Fruit fly (Drosophila melanogaster) Kc167 (cell line): ENCODE measurements around the gene CG32071.

ENCODE experiments used
- Myc ChIP-seq: fragments of >200 bp; optimal IDR thresholded peaks from 2 replicates; lab custom pipeline; 2017; ENCODE audit warnings: missing external identifiers
- Sin3A ChIP-seq: fragments of >200 bp; optimal IDR thresholded peaks from 2 replicates; lab custom pipeline; 2018; ENCODE audit warnings: missing external identifiers
- h ChIP-seq: fragments of >200 bp; optimal IDR thresholded peaks from 3 replicates; lab custom pipeline; 2018; ENCODE audit warnings: missing external identifiers
- insv ChIP-seq: fragments of >200 bp; optimal IDR thresholded peaks from 3 replicates; lab custom pipeline; 2018; ENCODE audit warnings: missing external identifiers
- psq ChIP-seq: fragments of >200 bp; optimal IDR thresholded peaks from 2 replicates; lab custom pipeline; 2017; ENCODE audit warnings: missing external identifiers
- ttk ChIP-seq: sonication (Bioruptor generic); optimal IDR thresholded peaks from 2 replicates; lab custom pipeline; 2017; ENCODE audit warnings: missing external identifiers

The CG32071 gene

DNA sequence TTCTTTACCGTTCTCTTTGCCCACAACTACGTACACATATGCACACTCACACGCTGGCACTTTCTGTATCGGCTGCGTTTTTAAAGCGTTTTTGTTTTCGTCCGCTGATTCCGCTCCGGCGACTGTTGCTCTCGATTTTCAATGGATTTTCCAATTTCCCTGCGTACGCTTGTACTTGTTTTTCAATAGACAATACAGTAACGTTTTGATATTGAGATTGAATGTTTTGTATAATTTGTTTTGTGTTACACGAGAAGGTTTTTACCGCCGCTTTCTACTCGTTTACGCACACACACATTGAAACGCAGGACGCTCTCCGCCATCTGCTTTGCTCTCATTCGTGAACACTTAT lies 11.1 kb downstream of the CG32071 start:
- TF ChIP-seq Sin3A (no peak), h (lab: Kevin White, UChicago) (no peak), ttk (lab: Kevin White, UChicago) (no peak), psq (lab: Kevin White, UChicago) (no peak), insv (lab: Kevin White, UChicago) (no peak), Myc (no peak)

DNA sequence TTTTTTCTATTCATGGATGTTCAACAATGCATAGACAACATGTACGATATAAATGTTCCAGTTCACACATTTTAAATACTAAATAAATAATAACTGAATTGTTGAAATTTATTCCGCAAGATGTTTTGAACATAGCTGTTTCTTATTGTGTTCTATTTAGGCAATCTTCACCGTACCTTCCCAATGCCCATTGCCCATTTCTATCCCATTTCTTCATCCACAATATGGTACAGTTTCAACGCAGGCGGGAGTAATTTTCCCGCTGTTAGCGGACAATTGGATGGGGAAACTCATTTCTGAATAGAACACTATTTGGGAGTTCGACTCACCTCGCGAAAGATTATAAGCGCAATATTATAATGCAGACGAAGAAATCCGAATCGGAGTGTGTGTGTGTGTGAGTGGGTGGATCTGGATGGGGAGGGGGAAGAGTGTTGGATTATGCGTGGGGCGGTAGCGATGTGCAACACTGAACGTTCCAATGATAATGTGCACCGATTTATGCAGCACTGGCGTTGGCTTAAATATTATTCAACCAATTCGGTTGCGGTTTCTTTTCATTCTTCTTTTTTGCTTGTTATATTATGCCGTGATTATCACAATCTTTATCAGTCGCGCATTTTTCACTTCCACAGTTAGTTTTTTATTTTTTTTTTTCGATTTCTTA lies 11.6 kb downstream of the CG32071 start:
- TF ChIP-seq h (lab: Kevin White, UChicago) (no peak), insv (lab: Kevin White, UChicago) (no peak), Myc (no peak), ttk (lab: Kevin White, UChicago) (no peak), Sin3A (no peak), psq (lab: Kevin White, UChicago) (no peak)

DNA sequence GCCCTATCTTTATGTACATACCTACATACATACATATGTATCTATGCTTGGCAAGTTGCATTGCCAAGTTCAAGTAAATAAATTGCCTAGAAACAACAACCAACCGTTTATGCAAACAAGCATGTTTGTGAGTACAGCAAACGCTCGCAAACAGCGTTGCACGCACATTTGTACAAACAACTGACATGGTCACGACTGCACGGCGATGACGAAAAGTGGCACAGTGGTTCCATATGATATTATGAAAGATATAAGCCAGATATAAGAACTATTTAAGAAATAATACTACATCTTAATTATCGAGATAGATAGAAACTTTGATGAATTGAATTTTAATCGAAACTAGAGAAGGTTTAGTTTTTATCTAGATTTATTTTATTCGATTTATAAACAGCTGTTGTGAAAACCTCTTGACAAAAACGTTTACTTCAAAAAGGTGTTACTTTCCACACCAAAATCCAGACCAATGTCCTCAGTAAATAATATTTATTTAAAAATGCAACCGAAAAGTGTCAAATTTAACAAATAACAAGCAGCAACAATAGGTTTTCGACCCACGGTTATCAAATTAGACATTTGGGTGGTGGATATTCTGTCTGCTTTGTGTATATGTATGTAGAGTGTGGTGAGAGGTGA lies 13.8 kb downstream of the CG32071 start:
- TF ChIP-seq psq (lab: Kevin White, UChicago) (no peak), Myc (no peak), h (lab: Kevin White, UChicago) (no peak), ttk (lab: Kevin White, UChicago) (no peak), Sin3A (no peak), insv (lab: Kevin White, UChicago) (no peak)

DNA sequence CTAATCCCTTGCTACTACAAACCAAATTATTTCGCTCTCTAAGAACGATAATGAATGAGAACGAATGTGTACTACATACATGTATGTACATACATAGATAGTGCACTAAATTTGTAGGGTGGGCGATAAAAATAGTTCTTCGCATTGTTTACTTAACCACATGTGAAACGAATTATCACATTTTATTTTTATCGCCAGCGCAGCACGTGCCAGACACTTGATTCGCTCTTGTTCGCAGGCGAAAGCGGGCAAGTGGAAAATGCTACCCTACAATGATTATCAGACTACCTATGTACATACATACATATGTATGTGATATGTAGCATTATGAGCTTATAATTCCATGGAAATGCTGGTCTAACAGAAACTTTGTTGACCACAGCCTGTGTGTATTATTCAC lies 17.9 kb downstream of the CG32071 start:
- TF ChIP-seq Myc (no peak), psq (lab: Kevin White, UChicago) (no peak), insv (lab: Kevin White, UChicago) (no peak), ttk (lab: Kevin White, UChicago) (no peak), h (lab: Kevin White, UChicago) (no peak), Sin3A (no peak)

DNA sequence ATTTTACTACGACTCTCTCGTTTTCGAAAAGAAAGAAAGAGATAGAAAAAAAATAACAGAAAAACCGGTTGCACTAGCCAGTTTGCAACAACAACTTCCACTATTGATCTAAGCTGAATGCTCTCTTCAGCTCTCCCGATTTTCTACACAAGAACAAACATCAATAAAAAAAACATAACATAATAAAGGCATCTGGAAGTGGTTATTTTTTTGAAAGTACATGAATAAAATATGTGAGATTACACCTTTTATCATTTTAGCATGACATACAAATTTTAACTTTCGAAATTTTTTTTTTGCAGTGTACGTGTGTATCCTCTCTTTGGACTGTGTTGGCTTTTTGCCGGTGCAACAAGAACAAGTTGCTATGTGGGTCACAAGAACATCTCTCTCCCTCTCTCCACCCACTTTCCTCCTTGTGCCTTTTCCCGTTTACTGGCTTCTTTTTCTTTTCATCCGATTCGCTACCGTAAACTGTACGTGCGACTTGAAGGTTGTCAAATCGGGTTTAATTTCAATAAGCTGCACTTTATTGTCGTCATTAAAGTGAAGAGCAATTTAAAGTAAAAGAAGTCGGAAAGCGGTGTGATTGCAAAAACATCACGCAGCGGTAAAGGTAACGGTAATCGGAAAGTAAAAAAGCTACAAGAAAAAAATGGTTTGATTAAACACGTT lies 19.0 kb downstream of the CG32071 start:
- TF ChIP-seq Myc (no peak), Sin3A (no peak), h (lab: Kevin White, UChicago) (no peak), psq (lab: Kevin White, UChicago) (no peak), insv (lab: Kevin White, UChicago) (no peak), ttk (lab: Kevin White, UChicago) (no peak)

DNA sequence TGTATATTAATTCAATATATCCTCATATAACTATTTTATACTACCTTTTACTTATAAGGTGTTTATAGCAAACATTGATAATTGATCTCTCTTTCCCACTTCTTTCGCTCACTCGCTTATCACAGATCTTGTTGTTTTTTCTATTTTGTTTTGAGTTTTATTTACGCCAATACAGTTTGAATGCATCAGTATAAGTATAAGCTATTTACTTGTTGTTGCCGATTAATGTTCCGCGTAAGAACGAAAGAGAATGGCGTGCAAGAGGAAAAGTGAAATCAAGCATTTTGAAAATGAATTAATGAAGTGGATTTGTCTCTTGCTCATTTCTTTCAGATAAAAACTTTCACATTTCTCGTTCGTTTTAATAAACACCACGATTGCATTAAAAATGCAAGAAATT lies 20.1 kb downstream of the CG32071 start:
- no peak for TF ChIP-seq ttk (lab: Kevin White, UChicago)
- no peak for TF ChIP-seq h (lab: Kevin White, UChicago)
- no peak for TF ChIP-seq Myc
- TF ChIP-seq psq (lab: Kevin White, UChicago), result no peak
- no peak for TF ChIP-seq insv (lab: Kevin White, UChicago)
- TF ChIP-seq Sin3A, result no peak

DNA sequence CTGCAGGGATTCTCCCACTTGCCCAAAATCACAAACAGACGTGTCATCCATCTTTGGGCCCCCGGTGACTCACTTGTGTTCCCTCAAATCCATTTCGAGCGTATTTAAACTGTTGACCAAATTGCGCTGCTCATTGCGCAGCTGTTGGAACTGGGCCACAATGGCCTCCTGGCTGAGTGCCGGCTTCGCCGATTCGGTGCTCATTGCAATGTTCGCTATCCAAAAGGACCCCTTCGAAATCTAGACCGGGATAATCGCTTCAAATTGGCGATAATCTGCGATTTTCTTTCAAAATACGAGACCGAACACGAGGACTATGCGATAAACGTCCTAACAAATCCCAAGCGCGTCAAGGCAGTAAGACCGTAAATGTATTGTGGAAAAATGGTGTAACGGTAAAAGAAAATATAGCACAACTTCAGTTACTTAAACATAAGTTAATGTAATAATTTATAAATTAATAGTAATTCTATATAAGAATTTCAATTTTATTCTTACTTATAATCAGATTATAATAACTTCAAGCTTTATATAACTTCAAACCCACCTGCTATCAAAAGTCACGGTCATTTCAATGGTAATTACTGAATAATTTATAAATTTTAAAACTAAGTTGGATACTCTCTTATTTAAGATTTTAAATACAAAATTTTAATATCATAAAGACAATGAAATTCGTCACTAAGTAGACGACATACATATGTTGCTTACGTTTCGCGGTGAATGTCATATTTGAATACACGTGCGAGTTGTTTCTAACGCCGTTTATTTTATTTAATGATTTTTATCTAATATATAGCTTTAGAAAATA lies 29.4 kb downstream of the CG32071 start, which contains the start of the genes Pfdn2 and Noc1:
Gene Pfdn2, minus strand, starts transcription at position 346 of the 811 bp plus-strand sequence.
Gene Noc1, plus strand, starts transcription at position 727 of the 811 bp plus-strand sequence.
- TF ChIP-seq ttk (lab: Kevin White, UChicago) (no peak), insv (lab: Kevin White, UChicago) (no peak)

DNA sequence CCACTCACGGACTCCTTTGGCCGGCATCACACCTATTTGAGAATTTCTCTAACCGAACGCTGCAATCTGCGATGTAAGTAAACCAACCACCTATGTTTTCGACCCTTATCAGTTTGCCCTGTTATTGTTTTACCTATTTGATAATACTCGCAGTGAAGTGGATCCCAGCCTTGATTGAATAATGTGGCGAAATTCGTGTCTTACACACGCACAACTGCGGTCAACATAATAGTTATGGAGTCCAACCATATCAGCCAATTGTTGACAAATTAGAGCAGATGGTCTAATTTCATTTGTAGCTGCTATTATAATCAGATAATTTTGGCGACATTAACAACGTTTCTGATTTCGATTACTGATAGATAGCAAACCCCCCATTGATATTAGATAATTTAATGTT lies 32.6 kb downstream of the CG32071 start:
- no peak for TF ChIP-seq psq (lab: Kevin White, UChicago)
- TF ChIP-seq insv (lab: Kevin White, UChicago), result no peak
- no peak for TF ChIP-seq Sin3A
- TF ChIP-seq h (lab: Kevin White, UChicago), result no peak
- no peak for TF ChIP-seq ttk (lab: Kevin White, UChicago)
- TF ChIP-seq Myc, result no peak

DNA sequence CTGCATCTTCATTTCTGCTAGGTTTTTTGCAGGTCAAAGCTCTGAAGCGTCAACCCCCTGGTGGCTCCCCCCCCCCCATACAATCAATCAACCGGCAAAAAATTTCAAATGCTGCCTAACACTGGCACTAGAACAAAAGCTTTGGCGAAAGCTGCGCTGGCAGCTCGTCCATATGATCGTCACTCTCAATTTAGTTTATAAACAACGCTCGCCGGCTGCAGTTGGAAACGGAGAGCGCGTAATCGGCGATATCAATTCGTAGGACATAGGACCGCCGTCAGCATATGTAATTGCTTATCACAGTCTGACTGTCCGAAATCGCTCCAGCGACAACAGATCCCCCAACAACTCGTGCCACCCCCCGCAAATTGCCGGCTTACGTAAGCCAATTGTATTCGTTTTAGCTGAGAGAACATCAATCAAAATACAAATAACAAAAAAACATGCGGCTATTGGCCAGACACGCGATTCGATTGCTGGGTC lies 33.3 kb downstream of the CG32071 start, which contains the start of gene Mocs1:
Gene Mocs1, plus strand, starts transcription at position 155 of the 483 bp plus-strand sequence.
- TF ChIP-seq psq (lab: Kevin White, UChicago), result no peak
- TF ChIP-seq Myc, result no peak
- TF ChIP-seq insv (lab: Kevin White, UChicago), result no peak
- no peak for TF ChIP-seq Sin3A
- TF ChIP-seq ttk (lab: Kevin White, UChicago), result no peak
- TF ChIP-seq h (lab: Kevin White, UChicago), result no peak

DNA sequence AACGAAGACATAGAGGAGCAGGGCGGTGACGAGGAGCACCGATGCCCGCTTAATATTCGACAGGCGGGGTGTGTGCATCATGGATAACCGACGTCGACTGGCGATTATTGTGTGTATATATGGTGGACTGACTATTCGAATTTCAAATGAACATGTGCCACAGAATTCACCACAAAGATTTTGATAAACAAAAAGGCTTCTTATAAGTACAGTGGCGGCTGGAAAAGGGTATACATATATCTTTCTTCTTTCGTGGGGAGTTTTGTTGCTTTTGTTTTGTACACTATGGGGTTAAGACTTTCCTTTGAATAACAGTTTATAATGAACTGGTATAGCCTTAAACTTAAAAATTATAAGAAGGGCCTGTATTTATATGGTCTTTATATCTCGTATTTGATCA lies 33.9 kb downstream of the CG32071 start, which contains the start of gene CG6310:
Gene CG6310, minus strand, starts transcription at position 101 of the 400 bp plus-strand sequence.
- TF ChIP-seq ttk (lab: Kevin White, UChicago), result no peak

DNA sequence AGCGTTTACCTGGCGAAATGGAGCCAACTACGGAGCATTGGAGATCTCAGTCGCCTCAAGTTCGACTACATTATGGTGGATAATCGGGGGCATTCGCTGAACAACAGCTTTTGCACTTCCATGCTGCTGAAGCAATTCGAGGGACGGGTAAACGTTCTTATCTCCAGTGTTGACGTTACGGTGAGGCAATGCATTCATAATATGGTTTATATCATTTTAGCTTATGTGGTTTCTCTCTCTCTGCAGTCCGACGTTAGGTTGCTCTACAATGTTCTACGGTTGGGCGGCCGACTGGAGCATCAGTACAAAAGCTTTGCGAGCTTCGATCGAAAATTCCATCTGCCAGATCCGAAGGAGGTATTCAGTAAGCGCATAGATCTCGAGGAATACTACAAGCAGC lies 37.8 kb downstream of the CG32071 start:
- no peak for TF ChIP-seq Myc
- no peak for TF ChIP-seq h (lab: Kevin White, UChicago)
- TF ChIP-seq ttk (lab: Kevin White, UChicago), result no peak
- no peak for TF ChIP-seq insv (lab: Kevin White, UChicago)
- TF ChIP-seq Sin3A, result no peak
- TF ChIP-seq psq (lab: Kevin White, UChicago), result no peak
